Worm (Caenorhabditis elegans) whole organism, late embryonic: Measurements from ENCODE around the gene E02H4.5.

Source experiments
- K02D7.2 ChIP-seq: sonication (generic microtip); optimal IDR thresholded peaks from 2 replicates; lab custom pipeline; 2017; ENCODE audit warnings: mild to moderate bottlenecking, missing genetic modification characterization, missing compliant biosample characterization
- ama-1 ChIP-seq: fragments of 150-350 bp; optimal IDR thresholded peaks from 2 replicates; lab custom pipeline; 2014
- ceh-30 ChIP-seq: fragments of 150-350 bp; optimal IDR thresholded peaks from 2 replicates; lab custom pipeline; 2014; ENCODE audit warnings: missing biosample characterization, missing genetic modification characterization
- ceh-45 ChIP-seq: fragments of 200-800 bp; sonication (Bioruptor generic); IDR thresholded peaks from 2 replicates; pipeline ENCODE4 v1.3.6; 2022; ENCODE audit warnings: missing genetic modification reagents, missing genetic modification characterization, missing compliant biosample characterization
- npax-4 ChIP-seq: sonication (generic microtip); optimal IDR thresholded peaks from 2 replicates; lab custom pipeline; 2016; ENCODE audit warnings: missing genetic modification characterization, missing compliant biosample characterization
- rnt-1 ChIP-seq: sonication (generic microtip); optimal IDR thresholded peaks from 2 replicates; lab custom pipeline; 2016; ENCODE audit warnings: missing genetic modification characterization, missing compliant biosample characterization
- sdc-2 ChIP-seq: sonication (generic microtip); optimal IDR thresholded peaks from 2 replicates; lab custom pipeline; 2016; ENCODE audit warnings: missing genotype, missing genetic modification characterization, missing compliant biosample characterization
- syd-9 ChIP-seq: sonication (generic microtip); optimal IDR thresholded peaks from 2 replicates; lab custom pipeline; 2016; ENCODE audit warnings: mild to moderate bottlenecking, missing genetic modification characterization, moderate library complexity, missing compliant biosample characterization
- unc-55 ChIP-seq: sonication (generic microtip); optimal IDR thresholded peaks from 2 replicates; lab custom pipeline; 2017; ENCODE audit warnings: missing biosample characterization, missing genetic modification reagents, missing genetic modification characterization

ce11 chrX:14241531-14241930 lies 13.4 kb downstream of the E02H4.5 start:
- TF ChIP-seq K02D7.2 (tag; lab: Kevin White, UChicago) = no peak
- TF ChIP-seq unc-55 (GFP tag; lab: Kevin White, UChicago) = no peak
- TF ChIP-seq npax-4 (tag; lab: Kevin White, UChicago) = no peak
- no peak for TF ChIP-seq ceh-30 (tag; lab: Kevin White, UChicago)
- no peak for TF ChIP-seq ama-1
- TF ChIP-seq ceh-45 (GFP tag; lab: Robert Waterston, UW) = no peak
- TF ChIP-seq syd-9 = no peak
- TF ChIP-seq sdc-2 (tag; lab: Kevin White, UChicago) = no peak
- TF ChIP-seq rnt-1 (tag; lab: Kevin White, UChicago) = no peak
